Fruit fly (Drosophila melanogaster) whole organism, embryonic: Measurements from ENCODE around the gene haf.

Experiments used
- Adf1 ChIP-seq: fragments of 200-800 bp; sonication (Bioruptor generic); IDR thresholded peaks from 2 replicates; pipeline ENCODE4 v1.3.6; 2022; ENCODE audit warnings: missing biosample characterization, missing genetic modification characterization
- Bteb2 ChIP-seq: fragments of 200-800 bp; sonication (Bioruptor generic); optimal IDR thresholded peaks from 2 replicates; lab custom pipeline; 2016; ENCODE audit warnings: missing biosample characterization, missing genetic modification characterization
- CG12104 ChIP-seq: fragments of 200-800 bp; sonication (Bioruptor generic); optimal IDR thresholded peaks from 3 replicates; lab custom pipeline; 2016; ENCODE audit warnings: missing biosample characterization, missing genetic modification characterization
- CG12769 ChIP-seq: fragments of 200-800 bp; sonication (Bioruptor generic); optimal IDR thresholded peaks from 2 replicates; lab custom pipeline; 2019; ENCODE audit warnings: missing biosample characterization, mild to moderate bottlenecking, missing genetic modification characterization, moderate library complexity
- CG13894 ChIP-seq: fragments of 200-800 bp; sonication (Bioruptor generic); optimal IDR thresholded peaks from 3 replicates; lab custom pipeline; 2018; ENCODE audit warnings: missing biosample characterization, mild to moderate bottlenecking, missing genetic modification characterization, moderate library complexity
- CG14014 ChIP-seq: fragments of 200-800 bp; sonication (Bioruptor generic); IDR thresholded peaks from 2 replicates; pipeline ENCODE4 v1.3.6; 2022; ENCODE audit warnings: missing biosample characterization, missing genetic modification characterization
- CG18619 ChIP-seq: fragments of 200-800 bp; sonication (Bioruptor generic); optimal IDR thresholded peaks from 3 replicates; lab custom pipeline; 2017; ENCODE audit warnings: missing biosample characterization, mild to moderate bottlenecking, missing genetic modification characterization
- CG31441 ChIP-seq: fragments of 200-800 bp; sonication (Bioruptor generic); IDR thresholded peaks from 2 replicates; pipeline ENCODE4 v1.3.6; 2022; ENCODE audit warnings: missing biosample characterization, missing genetic modification characterization
- CG42726 ChIP-seq: fragments of 200-800 bp; sonication (Bioruptor generic); IDR thresholded peaks from 2 replicates; pipeline ENCODE4 v1.3.6; 2022; ENCODE audit warnings: missing biosample characterization, missing genetic modification characterization; ENCODE audit not compliant: partially characterized antibody
- CG6791 ChIP-seq: fragments of 200-800 bp; sonication (Bioruptor generic); IDR thresholded peaks from 3 replicates; pipeline ENCODE4 v1.3.6; 2022; ENCODE audit warnings: missing biosample characterization, missing genetic modification characterization; ENCODE audit not compliant: partially characterized antibody
- CG7963 ChIP-seq: fragments of 200-800 bp; sonication (Bioruptor generic); IDR thresholded peaks from 3 replicates; pipeline ENCODE4 v1.3.6; 2022; ENCODE audit warnings: missing biosample characterization, missing genetic modification characterization; ENCODE audit not compliant: partially characterized antibody
- CG8281 ChIP-seq: fragments of 200-800 bp; sonication (Bioruptor generic); optimal IDR thresholded peaks from 2 replicates; lab custom pipeline; 2018; ENCODE audit warnings: missing biosample characterization, mild to moderate bottlenecking, missing genetic modification characterization, moderate library complexity
- CG8290 ChIP-seq, 3 experiments: fragments of 200-800 bp; sonication (Bioruptor generic); optimal IDR thresholded peaks; 2 replicates each; lab custom pipeline; 2016 to 2019; ENCODE audit warnings: missing biosample characterization in 3 of 3, missing genetic modification characterization in 3 of 3, mild to moderate bottlenecking in 2 of 3, moderate library complexity in 1 of 3
- CG8924 ChIP-seq: fragments of 200-800 bp; optimal IDR thresholded peaks from 3 replicates; lab custom pipeline; 2019; ENCODE audit warnings: missing biosample characterization, mild to moderate bottlenecking, missing genetic modification characterization, moderate library complexity
- CkIIα-i1 ChIP-seq: fragments of 200-800 bp; sonication (Bioruptor generic); IDR thresholded peaks from 2 replicates; pipeline ENCODE4 v1.3.6; 2022; ENCODE audit warnings: missing biosample characterization, missing genetic modification characterization
- Deaf1 ChIP-seq: fragments of 200-800 bp; optimal IDR thresholded peaks from 3 replicates; lab custom pipeline; 2019; ENCODE audit warnings: missing biosample characterization, mild to moderate bottlenecking, missing genetic modification characterization, moderate library complexity
- Dfd ChIP-seq, 2 experiments: fragments of >200 bp; optimal IDR thresholded peaks; 2 replicates each; lab custom pipeline; 2017; ENCODE audit warnings: missing biosample characterization in 2 of 2, missing genetic modification characterization in 2 of 2
- Ets65A ChIP-seq: fragments of 200-800 bp; sonication (Bioruptor generic); peaks from one replicate; lab custom pipeline; 2016; ENCODE audit warnings: missing biosample characterization, missing genetic modification characterization
- HLH4C ChIP-seq: fragments of 200-800 bp; sonication (Bioruptor generic); IDR thresholded peaks from 3 replicates; pipeline ENCODE4 v1.3.6; 2022; ENCODE audit warnings: missing biosample characterization, missing genetic modification characterization; ENCODE audit not compliant: partially characterized antibody
- Jarid2 ChIP-seq: fragments of 200-800 bp; sonication (Bioruptor generic); optimal IDR thresholded peaks from 3 replicates; lab custom pipeline; 2017; ENCODE audit warnings: mild to moderate bottlenecking, missing biosample characterization, missing genetic modification reagents, missing genetic modification characterization
- Scr ChIP-seq: fragments of 200-800 bp; sonication (Bioruptor generic); IDR thresholded peaks from 2 replicates; pipeline ENCODE4 v1.3.6; 2022; ENCODE audit warnings: missing biosample characterization, missing genetic modification characterization; ENCODE audit not compliant: partially characterized antibody
- Stat92E ChIP-seq, 3 experiments: fragments of >200 bp in 2 of 3; fragments of 200-800 bp in 1 of 3; sonication (Bioruptor generic) in 1 of 3; optimal IDR thresholded peaks; 2 replicates each; lab custom pipeline; 2017 to 2019; ENCODE audit warnings: missing biosample characterization in 3 of 3, missing genetic modification characterization in 3 of 3, mild to moderate bottlenecking in 1 of 3, moderate library complexity in 1 of 3
- bbx ChIP-seq: fragments of 200-800 bp; sonication (Bioruptor generic); IDR thresholded peaks from 2 replicates; pipeline ENCODE4 v1.3.6; 2022; ENCODE audit warnings: missing biosample characterization, missing genetic modification characterization; ENCODE audit not compliant: partially characterized antibody
- chinmo ChIP-seq: fragments of 200-800 bp; sonication (Bioruptor generic); IDR thresholded peaks from 4 replicates; pipeline ENCODE4 v1.3.6; 2022; ENCODE audit warnings: missing biosample characterization, missing genetic modification characterization; ENCODE audit not compliant: partially characterized antibody
- chm ChIP-seq: fragments of 200-800 bp; sonication (Bioruptor generic); IDR thresholded peaks from 2 replicates; pipeline ENCODE4 v1.3.6; 2022; ENCODE audit warnings: missing biosample characterization, missing genetic modification characterization
- ci ChIP-seq: fragments of 200-800 bp; sonication (Bioruptor generic); IDR thresholded peaks from 3 replicates; pipeline ENCODE4 v1.3.6; 2022; ENCODE audit warnings: missing biosample characterization, missing genetic modification characterization
- dimm ChIP-seq: fragments of 200-800 bp; sonication (Bioruptor generic); IDR thresholded peaks from 2 replicates; pipeline ENCODE4 v1.3.6; 2022; ENCODE audit warnings: missing biosample characterization, missing genetic modification characterization
- fd3F ChIP-seq: fragments of 200-800 bp; sonication (Bioruptor generic); optimal IDR thresholded peaks from 2 replicates; lab custom pipeline; 2018; ENCODE audit warnings: missing biosample characterization, mild to moderate bottlenecking, missing genetic modification characterization, moderate library complexity
- gsb ChIP-seq: fragments of 200-800 bp; sonication (Bioruptor generic); IDR thresholded peaks from 2 replicates; pipeline ENCODE4 v1.3.6; 2022; ENCODE audit warnings: missing biosample characterization, missing genetic modification characterization
- gsb-n ChIP-seq: fragments of 200-800 bp; sonication (Bioruptor generic); optimal IDR thresholded peaks from 3 replicates; lab custom pipeline; 2018; ENCODE audit warnings: missing biosample characterization, mild to moderate bottlenecking, missing genetic modification characterization
- inv ChIP-seq: fragments of 200-800 bp; sonication (Bioruptor generic); IDR thresholded peaks from 2 replicates; pipeline ENCODE4 v1.3.6; 2022; ENCODE audit warnings: missing biosample characterization, missing genetic modification characterization; ENCODE audit not compliant: partially characterized antibody
- knrl ChIP-seq: fragments of 200-800 bp; sonication (Bioruptor generic); IDR thresholded peaks from 3 replicates; pipeline ENCODE4 v1.3.6; 2022; ENCODE audit warnings: missing biosample characterization, missing genetic modification characterization; ENCODE audit not compliant: partially characterized antibody
- lab ChIP-seq: fragments of 200-800 bp; sonication (Bioruptor generic); optimal IDR thresholded peaks from 3 replicates; lab custom pipeline; 2017; ENCODE audit warnings: missing biosample characterization, missing genetic modification characterization, mild to moderate bottlenecking, moderate library complexity, missing genetic modification reagents
- mam ChIP-seq: fragments of 200-800 bp; sonication (Bioruptor generic); optimal IDR thresholded peaks from 3 replicates; lab custom pipeline; 2016; ENCODE audit warnings: missing biosample characterization, missing genetic modification characterization
- nom ChIP-seq: fragments of 200-800 bp; sonication (Bioruptor generic); optimal IDR thresholded peaks from 2 replicates; lab custom pipeline; 2017; ENCODE audit warnings: missing biosample characterization, missing genetic modification characterization, mild to moderate bottlenecking, moderate library complexity, missing genetic modification reagents
- pan ChIP-seq, 4 experiments: fragments of >200 bp in 3 of 4; fragments of 200-800 bp in 1 of 4; sonication (Bioruptor generic) in 1 of 4; optimal IDR thresholded peaks in 3 of 4; IDR thresholded peaks in 1 of 4; 2 replicates each; pipeline versions ENCODE4 v1.3.6 to Lab custom; 2017 to 2022; ENCODE audit warnings: missing biosample characterization in 2 of 4, missing genetic modification characterization in 2 of 4, mixed read lengths in 1 of 4
- rib ChIP-seq: fragments of 200-800 bp; sonication (Bioruptor generic); IDR thresholded peaks from 2 replicates; pipeline ENCODE4 v1.3.6; 2022; ENCODE audit warnings: missing biosample characterization, missing genetic modification characterization
- scrt ChIP-seq: fragments of 200-800 bp; sonication (Bioruptor generic); optimal IDR thresholded peaks from 2 replicates; lab custom pipeline; 2018; ENCODE audit warnings: missing biosample characterization, mild to moderate bottlenecking, missing genetic modification characterization, moderate library complexity
- sd ChIP-seq: fragments of 200-800 bp; sonication (Bioruptor generic); optimal IDR thresholded peaks from 3 replicates; lab custom pipeline; 2018; ENCODE audit warnings: missing biosample characterization, mild to moderate bottlenecking, missing genetic modification characterization, moderate library complexity
- sens ChIP-seq: fragments of 200-800 bp; sonication (Bioruptor generic); peaks from one replicate; lab custom pipeline; 2016; ENCODE audit warnings: missing biosample characterization, missing genetic modification characterization
- seq ChIP-seq: fragments of 200-800 bp; sonication (Bioruptor generic); IDR thresholded peaks from 2 replicates; pipeline ENCODE4 v1.3.6; 2022; ENCODE audit warnings: missing biosample characterization, missing genetic modification characterization
- stc ChIP-seq: fragments of 200-800 bp; sonication (Bioruptor generic); IDR thresholded peaks from 2 replicates; pipeline ENCODE4 v1.3.6; 2022; ENCODE audit warnings: missing biosample characterization, missing genetic modification characterization
- vvl ChIP-seq: fragments of 200-800 bp; sonication (Bioruptor generic); IDR thresholded peaks from 2 replicates; pipeline ENCODE4 v1.3.6; 2022; ENCODE audit warnings: missing biosample characterization, missing genetic modification characterization

Gene haf

DNA sequence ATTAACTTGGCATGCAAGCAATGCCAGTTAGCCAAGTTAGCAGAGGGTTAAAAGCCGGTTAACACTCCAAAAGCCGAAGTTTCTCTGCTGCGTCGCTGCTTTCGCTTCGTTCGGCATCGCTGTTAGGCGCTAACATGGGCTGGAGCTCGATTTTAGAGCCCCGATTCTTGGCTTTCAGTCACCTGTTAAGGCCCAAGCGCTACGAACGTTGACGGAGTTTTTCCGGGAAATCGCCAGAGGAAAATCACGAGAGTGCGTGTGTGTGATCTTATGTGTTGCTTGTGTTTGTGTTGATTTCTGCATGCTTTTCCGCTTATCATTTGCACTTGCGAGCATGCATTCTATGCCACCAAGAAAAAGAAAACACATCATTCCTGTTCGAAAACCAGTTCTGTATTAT lies at the start of gene haf:
haf (plus strand) TSS at position 176 of the 400 bp plus-strand sequence.
- TF ChIP-seq CG18619 (GFP tag; lab: Kevin White, UChicago) (no peak), seq (GFP tag; lab: Robert Waterston, UW) (peak; percentile 24; the same call in 1 of the 2 replicates), Adf1 (GFP tag; lab: Robert Waterston, UW) (peak; percentile 68), sd (tag; lab: Kevin White, UChicago) (peak; percentile 18), CG12104 (GFP tag; lab: Kevin White, UChicago) (no peak), sens (GFP tag; lab: Kevin White, UChicago) (peak; percentile 32), Deaf1 (peak; percentile 93), Jarid2 (peak; percentile 86), rib (GFP tag; lab: Robert Waterston, UW) (peak; percentile 28; the same call in 1 of the 2 replicates), stc (GFP tag; lab: Robert Waterston, UW) (0 out of 2 replicates have a peak, but pooled peaks have one; percentile 15), nom (peak; percentile 27), Scr (GFP tag; lab: Robert Waterston, UW) (no peak), CG31441 (GFP tag; lab: Robert Waterston, UW) (no peak), lab (peak; percentile 3), inv (peak; percentile 11; the same call in 1 of the 2 replicates), vvl (GFP tag; lab: Robert Waterston, UW) (0 out of 2 replicates have a peak, but pooled peaks have one; percentile 23), gsb-n (tag; lab: Kevin White, UChicago) (no peak), CG13894 (peak; percentile 74), pan (optimal IDR thresholded peaks at IDR 0.05; lab: Kevin White, UChicago) (no peak), pan (GFP tag; optimal IDR thresholded peaks at IDR 0.05 in 1 of 2, IDR thresholded peaks at IDR 0.05 in 1 of 2) (peak in 1 of 2 experiments; percentile 16), chm (GFP tag; lab: Robert Waterston, UW) (peak; percentile 61), Dfd (GFP tag; optimal IDR thresholded peaks at IDR 0.05; lab: Kevin White, UChicago) (no peak), CG8290 (GFP tag; optimal IDR thresholded peaks at IDR 0.05; lab: Kevin White, UChicago) (no peak), CG8290 (tag; optimal IDR thresholded peaks at IDR 0.05; lab: Kevin White, UChicago) (peak in 1 of 2 experiments; percentile 36), CG14014 (peak; percentile 29; the same call in 1 of the 2 replicates), Ets65A (GFP tag; lab: Kevin White, UChicago) (peak; percentile 19), chinmo (GFP tag; lab: Robert Waterston, UW) (0 out of 4 replicates have a peak, but pooled peaks have one; percentile 70), fd3F (GFP tag; lab: Kevin White, UChicago) (no peak), CG8924 (tag; lab: Kevin White, UChicago) (no peak), gsb (no peak), CG42726 (GFP tag; lab: Robert Waterston, UW) (0 out of 2 replicates have a peak, but pooled peaks have one; percentile 5), Stat92E (GFP tag; optimal IDR thresholded peaks at IDR 0.05; lab: Kevin White, UChicago) (peak in 1 of 3 experiments; percentile 33), bbx (0 out of 2 replicates have a peak, but pooled peaks have one; percentile 41), CG12769 (peak; percentile 34), knrl (GFP tag; lab: Robert Waterston, UW) (0 out of 3 replicates have a peak, but pooled peaks have one; percentile 15), scrt (GFP tag; lab: Kevin White, UChicago) (peak; percentile 1), ci (GFP tag; lab: Robert Waterston, UW) (peak; percentile 64; the same call in 1 of the 3 replicates), HLH4C (GFP tag; lab: Robert Waterston, UW) (0 out of 3 replicates have a peak, but pooled peaks have one; percentile 14), Bteb2 (no peak), mam (GFP tag; lab: Kevin White, UChicago) (no peak), CkIIα-i1 (GFP tag; lab: Robert Waterston, UW) (no peak), dimm (GFP tag; lab: Robert Waterston, UW) (0 out of 2 replicates have a peak, but pooled peaks have one; percentile 18), CG7963 (GFP tag; lab: Robert Waterston, UW) (peak; percentile 34; the same call in 1 of the 3 replicates), CG8281 (no peak), CG6791 (0 out of 3 replicates have a peak, but pooled peaks have one; percentile 49)
